Worm (Caenorhabditis elegans) whole organism, late embryonic: ENCODE data around the gene F01D5.8.
"Not testable (repeated sequence)": the region's sequence is repeated elsewhere in the genome, so short reads cannot be mapped to it uniquely, and the experiment has no call there.

Experiments
- F13H6.1 ChIP-seq: sonication (generic microtip); optimal IDR thresholded peaks from 2 replicates; lab custom pipeline; 2016; ENCODE audit warnings: missing genetic modification characterization, missing compliant biosample characterization
- ama-1 ChIP-seq: fragments of 150-350 bp; optimal IDR thresholded peaks from 2 replicates; lab custom pipeline; 2014
- ceh-14 ChIP-seq: sonication (generic microtip); optimal IDR thresholded peaks from 2 replicates; lab custom pipeline; 2016; ENCODE audit warnings: missing genotype, missing genetic modification characterization, missing compliant biosample characterization
- ceh-2 ChIP-seq: sonication (generic microtip); optimal IDR thresholded peaks from 2 replicates; lab custom pipeline; 2016; ENCODE audit warnings: missing genotype, missing genetic modification characterization, missing compliant biosample characterization
- ceh-30 ChIP-seq: fragments of 150-350 bp; optimal IDR thresholded peaks from 2 replicates; lab custom pipeline; 2014; ENCODE audit warnings: missing biosample characterization, missing genetic modification characterization
- ceh-31 ChIP-seq: sonication (generic microtip); optimal IDR thresholded peaks from 2 replicates; lab custom pipeline; 2016; ENCODE audit warnings: missing genetic modification characterization, missing compliant biosample characterization
- ceh-45 ChIP-seq: fragments of 200-800 bp; sonication (Bioruptor generic); IDR thresholded peaks from 2 replicates; pipeline ENCODE4 v1.3.6; 2022; ENCODE audit warnings: missing genetic modification reagents, missing genetic modification characterization, missing compliant biosample characterization
- che-1 ChIP-seq: sonication (generic microtip); optimal IDR thresholded peaks from 2 replicates; lab custom pipeline; 2016; ENCODE audit warnings: mild to moderate bottlenecking, missing genetic modification characterization, missing compliant biosample characterization
- dmd-4 ChIP-seq: sonication (generic microtip); optimal IDR thresholded peaks from 2 replicates; lab custom pipeline; 2016; ENCODE audit warnings: borderline replicate concordance, missing genetic modification characterization, missing compliant biosample characterization
- dve-1 ChIP-seq: sonication (generic microtip); optimal IDR thresholded peaks from 2 replicates; lab custom pipeline; 2017; ENCODE audit warnings: antibody characterized with exemption, mild to moderate bottlenecking, missing genetic modification characterization, missing compliant biosample characterization
- fax-1 ChIP-seq: sonication (generic microtip); optimal IDR thresholded peaks from 2 replicates; lab custom pipeline; 2016; ENCODE audit warnings: missing genotype, missing genetic modification characterization, missing compliant biosample characterization
- fkh-6 ChIP-seq: sonication (generic microtip); optimal IDR thresholded peaks from 2 replicates; lab custom pipeline; 2016; ENCODE audit warnings: missing genetic modification characterization, missing compliant biosample characterization
- hlh-13 ChIP-seq: fragments of 200-800 bp; sonication (Bioruptor generic); optimal IDR thresholded peaks from 2 replicates; lab custom pipeline; 2018; ENCODE audit warnings: mild to moderate bottlenecking, missing genetic modification characterization, missing compliant biosample characterization
- hlh-15 ChIP-seq: sonication (generic microtip); optimal IDR thresholded peaks from 2 replicates; lab custom pipeline; 2016; ENCODE audit warnings: missing genetic modification characterization, missing compliant biosample characterization
- hlh-6 ChIP-seq: sonication (generic microtip); optimal IDR thresholded peaks from 2 replicates; lab custom pipeline; 2016; ENCODE audit warnings: missing genotype, missing genetic modification characterization, missing compliant biosample characterization
- mec-3 ChIP-seq: sonication (generic microtip); optimal IDR thresholded peaks from 2 replicates; lab custom pipeline; 2016; ENCODE audit warnings: borderline replicate concordance, missing genetic modification characterization, missing compliant biosample characterization
- npax-4 ChIP-seq: sonication (generic microtip); optimal IDR thresholded peaks from 2 replicates; lab custom pipeline; 2016; ENCODE audit warnings: missing genetic modification characterization, missing compliant biosample characterization
- pax-1 ChIP-seq: fragments of 150-350 bp; optimal IDR thresholded peaks from 2 replicates; lab custom pipeline; 2014; ENCODE audit warnings: missing biosample characterization, missing genetic modification characterization
- pha-2 ChIP-seq: sonication (generic microtip); optimal IDR thresholded peaks from 2 replicates; lab custom pipeline; 2017; ENCODE audit warnings: mild to moderate bottlenecking, missing genetic modification characterization, missing compliant biosample characterization
- pha-4 ChIP-seq: fragments of 150-350 bp; optimal IDR thresholded peaks from 2 replicates; lab custom pipeline; 2018; ENCODE audit warnings: missing biosample characterization, missing genetic modification reagents, missing genetic modification characterization
- rnt-1 ChIP-seq: sonication (generic microtip); optimal IDR thresholded peaks from 2 replicates; lab custom pipeline; 2016; ENCODE audit warnings: missing genetic modification characterization, missing compliant biosample characterization
- sdc-2 ChIP-seq: sonication (generic microtip); optimal IDR thresholded peaks from 2 replicates; lab custom pipeline; 2016; ENCODE audit warnings: missing genotype, missing genetic modification characterization, missing compliant biosample characterization
- sox-2 ChIP-seq: fragments of 200-800 bp; sonication (Bioruptor generic); IDR thresholded peaks from 2 replicates; pipeline ENCODE4 v1.3.6; 2022; ENCODE audit warnings: missing genetic modification reagents, missing genetic modification characterization, missing compliant biosample characterization
- syd-9 ChIP-seq: sonication (generic microtip); optimal IDR thresholded peaks from 2 replicates; lab custom pipeline; 2016; ENCODE audit warnings: mild to moderate bottlenecking, missing genetic modification characterization, moderate library complexity, missing compliant biosample characterization
- tbx-7 ChIP-seq: sonication (generic microtip); optimal IDR thresholded peaks from 2 replicates; lab custom pipeline; 2016; ENCODE audit warnings: missing genotype, missing genetic modification characterization, missing compliant biosample characterization
- ttx-3 ChIP-seq: sonication (generic microtip); optimal IDR thresholded peaks from 2 replicates; lab custom pipeline; 2016; ENCODE audit warnings: missing genetic modification reagents, missing genetic modification characterization, missing compliant biosample characterization
- unc-3 ChIP-seq, 2 experiments: fragments of 200-800 bp in 1 of 2; sonication (Bioruptor generic) in 1 of 2; sonication (generic microtip) in 1 of 2; conservative IDR thresholded peaks in 1 of 2; optimal IDR thresholded peaks in 1 of 2; 2 replicates each; pipeline versions ENCODE4 v1.3.6 to Lab custom; 2016 to 2022; ENCODE audit warnings: missing compliant biosample characterization in 2 of 2, missing genetic modification characterization in 2 of 2, missing genetic modification reagents in 1 of 2
- unc-55 ChIP-seq: sonication (generic microtip); optimal IDR thresholded peaks from 2 replicates; lab custom pipeline; 2017; ENCODE audit warnings: missing biosample characterization, missing genetic modification reagents, missing genetic modification characterization
- unc-86 ChIP-seq: sonication (generic microtip); optimal IDR thresholded peaks from 2 replicates; lab custom pipeline; 2016; ENCODE audit warnings: missing genetic modification characterization, missing compliant biosample characterization
- zip-5 ChIP-seq: sonication (generic microtip); optimal IDR thresholded peaks from 2 replicates; lab custom pipeline; 2016; ENCODE audit warnings: missing genetic modification characterization, missing compliant biosample characterization

The F01D5.8 gene

ce11 chrII:14000044-14000443 is 10.5 kb upstream of the F01D5.8 start, which contains the start of gene F01D5.3:
TSS of gene F01D5.3 (minus strand) at chrII:14000144.
- not testable (repeated sequence) for TF ChIP-seq ceh-31, pha-4, che-1

DNA sequence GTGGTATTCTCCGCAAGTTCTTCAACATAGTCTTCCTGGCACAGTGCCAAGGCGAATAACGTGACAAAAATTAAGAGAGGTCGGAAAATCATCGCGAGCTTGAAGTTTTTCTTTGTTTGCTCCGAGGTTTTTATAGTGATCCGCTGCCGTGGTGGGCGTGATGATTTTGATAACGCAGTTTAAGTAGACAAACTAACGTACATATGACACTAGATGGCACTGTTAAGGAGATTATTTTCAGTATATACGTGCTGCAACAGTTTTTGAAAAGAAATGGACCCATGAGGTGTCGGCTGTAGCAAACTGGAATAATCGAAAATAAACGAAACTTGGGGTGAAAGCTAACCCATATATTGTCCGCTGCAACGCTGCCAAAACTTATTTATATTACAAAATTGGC is 8.3 kb upstream of the F01D5.8 start, which contains the start of gene F01D5.5:
F01D5.5 (minus strand) TSS at position 101 of the 400 bp plus-strand sequence.
- TF ChIP-seq pha-2 (tag; lab: Kevin White, UChicago) (no peak), hlh-15 (no peak), dmd-4 (tag; lab: Kevin White, UChicago) (no peak), sdc-2 (tag; lab: Kevin White, UChicago) (no peak), fax-1 (tag; lab: Kevin White, UChicago) (no peak), che-1 (no peak), ceh-30 (tag; lab: Kevin White, UChicago) (no peak), hlh-13 (no peak), unc-86 (tag; lab: Kevin White, UChicago) (no peak), ceh-31 (no peak), ttx-3 (tag; lab: Kevin White, UChicago) (no peak), mec-3 (tag; lab: Kevin White, UChicago) (no peak), F13H6.1 (tag; lab: Kevin White, UChicago) (no peak), pha-4 (no peak), pax-1 (no peak), fkh-6 (tag; lab: Kevin White, UChicago) (no peak), hlh-6 (tag; lab: Kevin White, UChicago) (no peak)

ce11 chrII:14003821-14004430 is 6.6 kb upstream of the F01D5.8 start:
- TF ChIP-seq fax-1 (tag; lab: Kevin White, UChicago) (no peak), dmd-4 (tag; lab: Kevin White, UChicago) (no peak)

DNA sequence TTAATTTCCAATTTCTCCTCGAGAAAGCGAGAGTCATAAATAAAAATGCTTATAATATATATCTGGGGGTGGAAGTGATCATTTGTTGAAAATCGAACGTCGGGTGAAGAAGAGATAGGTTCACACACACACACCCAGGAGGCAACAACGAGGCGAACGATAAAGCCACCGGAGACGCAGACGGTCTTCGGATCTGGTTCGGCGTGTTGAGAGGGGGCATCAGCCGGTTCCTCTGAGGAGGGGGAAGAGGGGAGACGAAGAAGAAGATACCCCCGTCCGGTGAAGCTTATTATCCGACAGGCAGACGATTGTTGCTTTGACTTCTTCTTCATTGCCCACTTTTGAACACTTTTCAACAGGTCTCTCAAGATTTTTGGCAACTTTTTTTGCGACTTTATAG is 5.7 kb upstream of the F01D5.8 start:
- TF ChIP-seq dve-1 (tag; lab: Kevin White, UChicago), result no peak
- TF ChIP-seq ceh-31, result peak; percentile 21
- no peak for TF ChIP-seq hlh-15
- TF ChIP-seq, all 69 proteins: peak for 1

DNA sequence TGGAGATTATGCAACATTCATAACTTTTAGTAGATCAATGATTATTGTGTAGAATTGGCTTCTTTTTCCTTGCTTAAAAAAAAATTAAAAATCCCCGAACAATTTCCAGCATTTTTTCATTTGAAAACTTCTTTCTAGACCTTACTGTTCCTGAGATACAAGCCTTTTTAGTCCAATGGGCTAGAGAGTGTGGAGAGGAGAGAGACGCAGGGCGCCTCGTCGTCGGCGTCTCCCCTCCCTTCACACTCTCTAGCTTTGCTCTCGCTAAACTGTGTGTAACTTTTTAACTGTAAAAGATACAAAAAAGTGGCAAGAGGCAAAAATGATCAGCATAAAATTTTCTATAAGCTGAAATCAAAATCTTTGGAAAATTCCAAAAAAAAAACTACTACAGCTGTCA is 5.3 kb upstream of the F01D5.8 start:
- no peak for TF ChIP-seq rnt-1 (tag; lab: Kevin White, UChicago)
- no peak for TF ChIP-seq ceh-45 (GFP tag; lab: Robert Waterston, UW)
- no peak for TF ChIP-seq sdc-2 (tag; lab: Kevin White, UChicago)
- no peak for TF ChIP-seq ceh-2 (tag; lab: Kevin White, UChicago)
- TF ChIP-seq mec-3 (tag; lab: Kevin White, UChicago), result no peak
- TF ChIP-seq fkh-6 (tag; lab: Kevin White, UChicago), result no peak
- TF ChIP-seq ceh-30 (tag; lab: Kevin White, UChicago), result no peak
- TF ChIP-seq ceh-14 (tag; lab: Kevin White, UChicago), result no peak
- no peak for TF ChIP-seq pha-4
- TF ChIP-seq dmd-4 (tag; lab: Kevin White, UChicago), result no peak
- TF ChIP-seq tbx-7 (tag; lab: Kevin White, UChicago), result no peak
- TF ChIP-seq syd-9 (tag; lab: Kevin White, UChicago), result no peak
- TF ChIP-seq unc-3 (GFP tag; conservative IDR thresholded peaks at IDR 0.05; lab: Robert Waterston, UW), result no peak
- TF ChIP-seq unc-3 (tag; optimal IDR thresholded peaks at IDR 0.05; lab: Kevin White, UChicago), result no peak
- TF ChIP-seq zip-5 (tag; lab: Kevin White, UChicago), result no peak
- no peak for TF ChIP-seq ama-1 (lab: Kevin White, UChicago)
- TF ChIP-seq sox-2 (GFP tag; lab: Robert Waterston, UW), result no peak
- TF ChIP-seq, all 69 proteins: peak for 0

DNA sequence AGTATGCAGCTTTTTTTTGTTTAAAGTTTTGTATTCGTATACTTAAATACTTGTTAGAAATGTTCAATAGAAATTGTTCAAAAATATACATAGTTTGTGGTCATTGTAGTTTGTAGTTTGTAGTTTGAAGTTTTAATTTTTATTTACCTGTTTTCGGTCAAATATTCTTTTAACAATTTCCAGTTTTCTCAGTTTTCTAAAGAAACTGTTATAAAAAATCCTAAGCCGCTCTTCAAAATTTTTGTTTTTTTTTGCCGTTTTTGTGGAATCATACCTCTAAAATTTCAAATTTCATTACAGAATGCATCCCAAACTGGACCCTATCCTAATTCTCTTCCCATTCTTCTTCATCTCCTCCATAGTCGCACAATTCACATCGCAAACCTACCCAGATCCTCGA is 4.3 kb upstream of the F01D5.8 start, which contains the start of gene F01D5.6:
F01D5.6 (plus strand) TSS at position 301 of the 400 bp plus-strand sequence.
- TF ChIP-seq unc-55 (GFP tag; lab: Kevin White, UChicago) (no peak), hlh-13 (no peak), npax-4 (tag; lab: Kevin White, UChicago) (no peak), ceh-31 (no peak)
